Worm (Caenorhabditis elegans): Measurements from ENCODE around the gene usp-46.

- TF ChIP-seq ref-1 (GFP tag; conservative IDR thresholded peaks at IDR 0.05) (no peak), flt-1 (GFP tag; IDR thresholded peaks at IDR 0.05) (no peak), T22C8.4 (GFP tag; IDR thresholded peaks at IDR 0.05) (no peak), klf-2 (GFP tag; conservative IDR thresholded peaks at IDR 0.05) (no peak), ztf-23 (GFP tag; IDR thresholded peaks at IDR 0.05) (no peak), cog-1 (tag; optimal IDR thresholded peaks at IDR 0.05) (no peak), med-1 (GFP tag; optimal IDR thresholded peaks at IDR 0.05; ENCODE audit: insufficient read depth) (no peak)
Measured at ce11 chrIII:9772394-9772793, 4.0 kb upstream of the usp-46 start.

All from whole organism, midembryonic.